Worm (Caenorhabditis elegans): Measurements from ENCODE around the gene F28H6.7.
A peak's percentile ranks its signal among the peaks of the same experiment; 100 is the strongest.

The F28H6.7 gene

DNA sequence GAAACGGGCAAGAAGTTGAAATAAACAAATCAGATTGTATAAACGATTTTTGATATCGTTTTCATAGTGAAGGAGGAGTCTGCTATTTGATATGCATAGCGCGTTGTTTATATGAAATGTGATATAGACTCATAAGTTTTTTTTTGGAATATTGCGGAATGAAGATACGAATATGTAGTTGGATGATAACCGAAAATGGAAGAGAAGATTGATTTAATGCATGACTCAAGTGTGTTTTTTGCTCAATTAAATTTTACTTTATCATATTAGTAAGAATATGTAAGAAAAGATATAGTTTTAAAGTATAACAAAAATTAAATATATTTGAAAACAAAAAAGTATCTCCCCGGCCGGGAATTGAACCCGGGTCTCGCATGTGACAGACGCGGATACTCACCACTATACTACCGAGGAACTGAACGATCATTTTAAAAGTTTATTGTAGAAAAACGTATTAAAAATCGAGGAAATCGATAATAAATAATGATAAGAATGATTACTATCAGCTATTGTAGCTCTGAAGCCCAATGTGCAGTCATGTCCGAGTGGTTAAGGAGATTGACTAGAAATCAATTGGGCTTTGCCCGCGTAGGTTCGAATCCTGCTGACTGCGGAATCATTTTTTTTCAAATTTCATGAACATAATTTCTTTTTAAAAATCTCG, 45.9 kb downstream of the F28H6.7 start, which contains the start of gene lgc-25:
lgc-25 (minus strand) TSS at position 51 of the 664 bp plus-strand sequence.
- TF ChIP-seq him-1 (tag; optimal IDR thresholded peaks at IDR 0.05) (no peak), dao-5 (tag; optimal IDR thresholded peaks at IDR 0.05) (peak; percentile 20), W03F9.2 (tag; optimal IDR thresholded peaks at IDR 0.05) (peak; percentile 23)

DNA sequence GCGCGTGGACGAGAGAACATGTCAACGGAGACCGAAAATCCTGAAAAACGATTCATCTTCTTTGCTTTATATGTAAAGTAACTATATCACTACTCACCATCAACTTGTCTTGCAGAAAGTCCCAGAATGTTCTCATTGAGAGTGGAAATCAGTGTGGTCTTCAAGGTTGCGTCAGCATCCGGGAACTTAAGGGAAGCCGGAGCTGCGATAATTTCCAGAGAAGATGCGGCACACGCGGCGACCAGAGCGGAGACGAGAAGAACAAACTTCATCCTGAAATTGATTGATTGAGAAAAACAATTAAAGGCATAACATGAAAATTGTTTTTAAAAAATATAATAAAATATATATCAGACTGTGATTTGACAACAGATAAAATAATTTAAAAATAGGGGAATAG, 48.3 kb downstream of the F28H6.7 start, which contains the start of gene vha-20:
vha-20 (minus strand) TSS at position 273 of the 400 bp plus-strand sequence.
- TF ChIP-seq W03F9.2 (tag; optimal IDR thresholded peaks at IDR 0.05) (no peak), him-1 (tag; optimal IDR thresholded peaks at IDR 0.05) (no peak), dao-5 (tag; optimal IDR thresholded peaks at IDR 0.05) (no peak)

DNA sequence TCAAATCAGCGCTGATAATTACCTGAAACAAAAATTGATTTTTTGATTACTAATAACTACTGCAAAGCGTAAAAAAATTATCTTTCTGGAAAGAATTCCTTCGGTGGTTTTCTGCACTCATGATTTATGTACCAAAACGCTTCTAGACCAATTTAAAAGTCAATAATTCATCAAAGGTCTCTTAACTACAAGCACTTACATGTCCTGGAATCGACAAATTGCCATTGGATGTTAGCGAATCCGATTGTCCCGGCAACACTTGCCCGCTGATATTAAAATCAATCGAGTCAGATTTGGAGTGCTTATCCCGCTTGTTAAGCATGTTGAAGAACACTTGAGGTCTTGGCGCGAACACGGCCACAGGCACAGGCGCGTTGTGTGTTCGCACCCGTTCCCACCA, 49.2 kb downstream of the F28H6.7 start:
- TF ChIP-seq W03F9.2 (tag; optimal IDR thresholded peaks at IDR 0.05): no peak
- no peak for TF ChIP-seq dao-5 (tag; optimal IDR thresholded peaks at IDR 0.05)
- no peak for TF ChIP-seq him-1 (tag; optimal IDR thresholded peaks at IDR 0.05)
